Fruit fly (Drosophila melanogaster): ENCODE data around the gene Bhmt.

The Bhmt gene

DNA sequence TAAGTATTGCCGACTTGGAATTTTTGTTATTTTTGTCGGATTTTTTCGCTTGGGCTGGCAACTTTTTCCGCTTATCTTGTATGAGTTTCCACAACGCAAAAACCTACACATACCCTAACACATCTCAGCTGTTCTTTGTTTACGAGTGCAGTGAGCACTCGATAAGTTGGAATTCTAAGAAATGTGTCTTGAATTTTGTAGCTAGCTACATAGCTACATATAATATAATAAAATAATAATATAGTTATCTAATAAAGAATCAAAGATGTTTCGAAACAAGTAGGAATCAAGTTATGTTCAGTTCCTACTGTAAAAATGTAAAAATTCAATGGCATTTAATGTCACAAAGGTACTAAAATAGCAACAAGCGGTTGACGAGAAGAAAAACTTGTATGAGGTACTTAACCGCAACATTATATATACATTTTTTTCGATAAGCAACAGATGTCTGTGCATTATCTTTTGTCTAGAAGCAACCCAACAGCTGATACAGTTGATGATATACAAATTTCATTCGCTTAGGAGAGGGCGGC lies at the start of gene Bhmt:
Gene Bhmt (minus strand): TSS at position 170 of the 533 bp plus-strand sequence.
- TF ChIP-seq CG8478 (optimal IDR thresholded peaks at IDR 0.05) (no peak), CTCF (optimal IDR thresholded peaks at IDR 0.05) (no peak)

DNA sequence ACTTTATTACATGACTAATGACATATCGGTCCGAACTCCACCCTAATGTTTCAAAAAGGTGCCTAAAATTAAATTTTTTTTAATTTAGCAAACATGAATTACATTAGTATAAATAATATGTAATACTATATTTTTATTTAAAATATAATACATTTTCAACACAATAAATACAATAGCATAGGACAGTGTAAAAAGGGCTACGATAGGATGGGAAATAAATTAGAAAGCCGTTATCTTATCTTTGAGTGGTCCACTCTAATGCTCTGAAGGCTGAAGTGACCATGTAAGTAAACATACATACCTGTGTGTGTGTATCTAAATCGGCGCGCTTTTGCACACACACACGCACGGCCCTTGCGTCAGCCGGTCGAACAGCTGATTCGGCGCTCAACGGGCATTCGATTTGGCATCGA lies 45.9 kb upstream of the Bhmt start, which contains the start of gene CG31793:
Gene CG31793 (plus strand): TSS at position 409 of the 413 bp plus-strand sequence.
- TF ChIP-seq CG8478 (optimal IDR thresholded peaks at IDR 0.05) (no peak), CTCF (optimal IDR thresholded peaks at IDR 0.05) (no peak)

DNA sequence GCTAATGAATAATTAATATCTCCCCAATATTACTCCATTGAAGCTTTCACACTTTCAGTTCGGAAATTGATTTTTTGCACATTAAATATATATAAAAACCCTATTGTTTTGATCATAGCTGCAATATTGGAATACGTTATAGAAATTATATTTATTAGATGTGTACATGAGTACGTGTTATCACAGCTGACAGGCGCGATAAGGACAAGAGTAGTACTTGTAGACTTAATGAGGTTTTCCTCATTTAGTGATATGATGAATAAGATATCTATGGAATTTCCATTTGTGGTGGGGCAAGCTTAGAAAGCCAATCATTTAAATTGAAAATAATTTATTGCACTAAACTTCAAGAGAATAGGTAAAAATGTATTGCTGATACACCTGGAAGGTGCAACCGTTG lies 45.4 kb upstream of the Bhmt start:
- TF ChIP-seq CTCF (optimal IDR thresholded peaks at IDR 0.05) (no peak), CG8478 (optimal IDR thresholded peaks at IDR 0.05) (no peak)

DNA sequence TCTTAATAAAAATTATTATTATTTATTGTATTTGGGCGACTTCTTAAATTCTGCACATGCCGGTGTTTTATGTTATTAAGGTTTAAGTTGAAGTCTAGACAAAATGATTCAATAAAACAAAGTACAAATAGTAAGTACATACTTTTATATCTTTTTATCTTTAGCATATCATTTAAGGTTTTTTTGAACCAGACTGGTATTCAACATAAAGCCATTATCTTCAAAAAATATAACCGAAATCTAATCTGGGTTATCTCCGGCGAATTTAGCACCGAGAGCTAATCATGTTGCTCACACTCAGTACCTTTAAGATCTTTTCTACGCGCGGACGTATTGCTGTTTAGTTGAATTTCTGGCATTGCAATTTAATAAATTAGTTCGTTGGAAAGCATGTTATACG lies 40.0 kb upstream of the Bhmt start, which contains the start of gene CG31792:
Gene CG31792 (plus strand): TSS at position 301 of the 400 bp plus-strand sequence.
- TF ChIP-seq CG8478 (optimal IDR thresholded peaks at IDR 0.05) (no peak), CTCF (optimal IDR thresholded peaks at IDR 0.05) (no peak)

dm6 chr2L:18995660-18996417 lies 38.7 kb upstream of the Bhmt start, which contains the start of gene CG10650:
TSS of gene CG10650 (minus strand) at chr2L:18995934.
- no peak for TF ChIP-seq CG8478 (optimal IDR thresholded peaks at IDR 0.05)
- TF ChIP-seq CTCF (optimal IDR thresholded peaks at IDR 0.05) = no peak

DNA sequence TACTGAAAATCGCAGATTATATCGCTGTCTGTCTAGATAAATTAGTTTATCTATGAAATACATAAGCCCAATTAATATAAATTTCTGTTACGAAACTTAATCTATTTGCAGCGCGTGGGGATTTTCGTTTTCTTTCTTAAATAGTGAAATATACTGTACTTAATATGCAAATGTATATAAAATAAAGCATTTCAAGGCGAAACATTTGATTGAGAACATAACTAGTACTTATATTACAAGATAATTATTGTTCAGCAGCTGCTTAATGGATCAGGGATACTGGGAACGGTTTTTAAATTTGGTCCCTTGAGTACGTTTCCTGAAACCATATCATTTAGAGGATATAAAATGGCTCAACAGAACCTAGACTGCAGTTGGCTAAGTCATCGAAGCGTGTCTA lies 35.1 kb upstream of the Bhmt start, which contains the start of gene CG46465:
Gene CG46465 (plus strand): TSS at position 301 of the 400 bp plus-strand sequence.
- TF ChIP-seq CTCF (optimal IDR thresholded peaks at IDR 0.05) = no peak
- TF ChIP-seq CG8478 (optimal IDR thresholded peaks at IDR 0.05) = no peak

- no peak for TF ChIP-seq CTCF (optimal IDR thresholded peaks at IDR 0.05)
- TF ChIP-seq CG8478 (optimal IDR thresholded peaks at IDR 0.05) = no peak
Observed at dm6 chr2L:18990720-18991119, 33.6 kb upstream of the Bhmt start, which contains the start of gene CG15169. TSS of gene CG15169 (plus strand) at chr2L:18991020.

dm6 chr2L:18990133-18990532 lies 33.0 kb upstream of the Bhmt start, which contains the start of gene CG15170:
TSS of gene CG15170 (minus strand) at chr2L:18990233.
- TF ChIP-seq CTCF (optimal IDR thresholded peaks at IDR 0.05) (no peak), CG8478 (optimal IDR thresholded peaks at IDR 0.05) (no peak)

DNA sequence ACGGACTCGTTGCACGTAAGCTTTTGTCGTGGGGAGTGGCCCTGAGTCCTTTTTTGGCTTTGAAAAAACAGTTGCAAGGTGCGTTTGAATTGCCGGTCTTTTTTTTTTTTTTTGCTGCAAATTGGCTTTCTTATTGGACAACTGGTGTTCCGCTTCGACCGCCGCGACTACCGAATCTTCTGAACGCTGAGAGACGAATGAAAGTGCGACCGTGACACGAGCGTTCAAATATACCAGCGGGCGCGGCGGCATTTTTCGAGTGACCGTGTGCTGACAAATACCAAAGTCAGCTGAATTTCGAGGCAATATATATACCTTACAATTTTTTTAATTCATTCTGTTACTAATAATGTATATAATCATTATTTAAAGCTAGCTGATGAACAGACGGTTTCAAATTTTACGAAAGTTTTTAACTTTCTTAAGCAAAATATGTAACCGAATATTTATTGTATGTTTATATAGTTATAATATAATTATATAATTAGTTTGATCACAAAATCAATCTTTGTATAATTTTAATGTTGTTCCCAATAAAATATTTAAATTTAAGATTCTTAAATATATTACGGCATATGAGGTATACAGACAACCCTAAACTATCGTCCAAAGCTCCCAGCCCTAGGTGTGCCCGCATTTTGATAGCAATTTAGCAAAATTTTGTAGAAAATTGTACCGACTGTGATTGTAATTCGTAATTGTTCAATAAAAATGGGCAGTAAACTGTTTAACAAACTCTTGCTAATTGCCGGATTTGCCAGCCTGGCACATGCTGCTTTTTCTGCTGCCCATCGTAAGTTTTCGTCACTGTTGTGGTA lies 30.2 kb upstream of the Bhmt start, which contains the start of the genes Swip-1 and EMC5:
Gene Swip-1 (minus strand): TSS at position 203 of the 818 bp plus-strand sequence.
Gene EMC5 (plus strand): TSS at position 630 of the 818 bp plus-strand sequence.
- TF ChIP-seq CG8478 (optimal IDR thresholded peaks at IDR 0.05) = no peak
- no peak for TF ChIP-seq CTCF (optimal IDR thresholded peaks at IDR 0.05)

DNA sequence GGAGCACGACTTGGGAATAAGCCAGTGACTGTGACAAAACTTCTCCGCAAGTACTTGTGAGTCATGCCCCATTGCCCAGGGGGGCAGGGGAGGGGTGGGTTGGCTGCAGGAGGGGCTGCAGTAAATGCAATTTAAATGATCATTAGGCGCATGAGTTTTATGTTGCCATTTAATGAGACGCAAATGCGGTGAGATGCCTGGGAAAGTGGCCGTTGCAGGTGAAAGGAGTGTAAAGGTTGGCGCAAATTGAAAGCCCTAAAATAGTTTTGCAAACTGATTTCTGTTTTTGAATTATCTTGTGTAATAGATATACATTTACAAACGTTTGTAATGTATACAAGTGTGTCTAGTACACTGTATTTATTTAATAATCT lies 29.0 kb upstream of the Bhmt start:
- no peak for TF ChIP-seq CTCF (optimal IDR thresholded peaks at IDR 0.05)
- TF ChIP-seq CG8478 (optimal IDR thresholded peaks at IDR 0.05) = no peak

DNA sequence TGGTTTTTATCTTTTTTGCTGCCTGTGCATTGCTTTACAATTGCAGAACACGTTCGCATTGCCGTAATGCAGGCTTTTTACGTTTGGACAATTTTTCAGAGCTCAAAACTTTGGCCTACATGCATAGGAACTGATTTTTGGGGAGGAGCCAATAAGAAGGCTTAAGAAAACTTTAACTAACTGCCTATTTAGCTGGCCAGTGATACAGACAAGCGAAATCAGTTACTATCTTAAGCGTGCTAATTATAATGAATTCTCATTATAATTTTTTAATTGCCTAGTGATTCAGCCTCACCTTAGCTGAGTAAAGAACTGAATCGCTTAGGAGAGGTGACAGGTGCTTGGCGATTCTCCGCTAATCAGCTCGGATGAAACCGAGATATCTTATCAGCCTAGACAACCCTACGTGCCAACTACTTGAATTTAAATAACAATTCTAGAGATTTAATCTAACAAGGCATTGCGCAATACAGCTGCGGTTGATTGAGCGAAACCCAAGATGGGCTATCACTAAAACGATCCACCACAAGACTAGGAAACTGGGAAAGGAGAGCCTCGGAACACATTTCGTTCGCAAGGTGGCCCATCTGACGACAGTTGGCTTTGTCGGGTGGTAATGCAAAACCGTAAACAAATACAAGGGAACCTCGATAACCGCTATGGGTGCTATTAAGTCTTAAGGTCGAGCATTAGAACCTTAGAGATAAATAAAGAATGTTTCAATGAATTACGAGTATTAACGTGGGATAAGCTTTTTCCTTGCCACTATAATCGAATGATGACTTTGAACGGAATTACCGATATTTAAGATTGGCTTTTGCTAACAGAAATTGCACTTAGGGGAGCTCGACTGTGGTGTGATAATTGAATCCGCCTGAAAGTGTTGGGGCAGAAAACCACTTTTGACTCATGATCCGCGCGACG lies 28.4 kb upstream of the Bhmt start:
- no peak for TF ChIP-seq CTCF (optimal IDR thresholded peaks at IDR 0.05)
- TF ChIP-seq CG8478 (optimal IDR thresholded peaks at IDR 0.05) = no peak

DNA sequence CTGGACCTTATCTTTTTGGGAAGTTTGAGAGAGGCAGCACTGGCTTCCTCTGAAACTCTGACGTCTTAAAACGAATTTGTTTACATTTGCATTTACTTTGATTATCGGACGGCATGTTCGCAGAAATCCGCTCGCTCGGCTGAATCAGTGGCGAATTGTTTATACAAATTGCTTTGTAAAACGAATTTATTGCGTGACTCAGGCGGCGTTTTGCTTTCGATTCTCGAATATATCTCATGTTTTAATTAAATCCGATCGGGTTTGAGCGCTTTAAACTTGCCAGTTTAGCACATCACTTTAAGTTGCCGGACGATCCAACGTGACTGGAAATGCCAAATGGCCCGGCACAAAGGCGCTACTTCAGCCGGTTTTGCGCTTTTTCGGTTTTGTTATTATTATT lies 27.0 kb upstream of the Bhmt start:
- TF ChIP-seq CG8478 (optimal IDR thresholded peaks at IDR 0.05) (no peak), CTCF (optimal IDR thresholded peaks at IDR 0.05) (no peak)

- TF ChIP-seq CG8478 (optimal IDR thresholded peaks at IDR 0.05) = no peak
- no peak for TF ChIP-seq CTCF (optimal IDR thresholded peaks at IDR 0.05)
Observed at dm6 chr2L:18982826-18983758, 26.0 kb upstream of the Bhmt start.
